Fruit fly (Drosophila melanogaster) whole organism, larva: ENCODE data around the gene CG42634.

Source experiments
- noc ChIP-seq: fragments of 200-800 bp; sonication (Bioruptor generic); optimal IDR thresholded peaks from 3 replicates; lab custom pipeline; 2019; ENCODE audit warnings: missing biosample characterization, mild to moderate bottlenecking, missing genetic modification characterization, moderate library complexity

CG42634 gene

dm6 chr2L:18008653-18009052, 918 bp downstream of the CG42634 start, which contains the start of gene CG31740:
Gene CG31740 (plus strand): TSS chr2L:18008953.
- no peak for TF ChIP-seq noc

dm6 chr2L:18009672-18010071, 1.9 kb downstream of the CG42634 start:
- no peak for TF ChIP-seq noc

- no peak for TF ChIP-seq noc
Observed at dm6 chr2L:18011375-18011774, 3.6 kb downstream of the CG42634 start, which contains the start of gene elfless. Gene elfless (minus strand): TSS chr2L:18011475.

dm6 chr2L:18012168-18012567, 4.4 kb downstream of the CG42634 start, which contains the start of gene rdo:
Gene rdo (plus strand): TSS chr2L:18012380.
- no peak for TF ChIP-seq noc

- no peak for TF ChIP-seq noc
Observed at dm6 chr2L:18032741-18033140, 25.0 kb downstream of the CG42634 start.
